Worm (Caenorhabditis elegans) whole organism, L4/young adult: ENCODE data around the gene sri-33.
"Not testable (repeated sequence)": the region's sequence is repeated elsewhere in the genome, so short reads cannot be mapped to it uniquely, and the experiment has no call there.

Experiments used
- W03F9.2 ChIP-seq: fragments of 150-350 bp; optimal IDR thresholded peaks from 2 replicates; lab custom pipeline; 2014; ENCODE audit warnings: missing biosample characterization, missing genetic modification characterization
- dao-5 ChIP-seq: sonication (generic microtip); optimal IDR thresholded peaks from 2 replicates; lab custom pipeline; 2016; ENCODE audit warnings: missing genotype, missing genetic modification characterization, moderate library complexity, missing compliant biosample characterization
- him-1 ChIP-seq: sonication (generic microtip); optimal IDR thresholded peaks from 2 replicates; lab custom pipeline; 2016; ENCODE audit warnings: missing genotype, missing genetic modification reagents, missing genetic modification characterization, missing compliant biosample characterization

- not testable (repeated sequence) for TF ChIP-seq W03F9.2, dao-5, him-1 (tag; lab: Kevin White, UChicago)
These were observed 12.1 kb downstream of the sri-33 start, which contains the start of gene sri-43 for ce11 chrII:3144552-3144951.
